Worm (Caenorhabditis elegans): ENCODE measurements around the gene C50E3.6.

DNA sequence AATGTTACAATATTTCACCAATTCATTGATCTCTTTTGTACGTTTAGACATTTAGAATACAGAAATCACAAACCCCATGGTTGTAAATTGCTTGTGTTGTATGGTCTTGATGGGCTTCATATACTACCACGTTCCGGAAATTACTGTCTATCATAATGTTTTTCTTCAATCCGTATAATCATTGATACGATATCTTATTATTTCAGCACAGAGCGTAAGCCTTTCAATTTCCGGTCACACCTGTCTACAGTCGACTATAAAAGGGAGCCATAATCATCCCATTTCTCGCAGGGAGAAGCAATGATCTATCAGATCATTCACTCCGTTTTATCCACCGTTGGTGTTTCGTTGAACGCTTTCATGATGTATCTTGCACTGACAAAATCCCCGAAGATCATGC, 39.1 kb upstream of the C50E3.6 start, which contains the start of gene srd-30:
- TF ChIP-seq alr-1 (tag; optimal IDR thresholded peaks at IDR 0.05) (no peak), lin-39 (tag; optimal IDR thresholded peaks at IDR 0.05) (no peak), ZK546.5 (tag; optimal IDR thresholded peaks at IDR 0.05) (no peak), ztf-4 (tag; optimal IDR thresholded peaks at IDR 0.05) (no peak), ama-1 (optimal IDR thresholded peaks at IDR 0.05) (no peak)

Measured in whole organism, L2 larva.